Worm (Caenorhabditis elegans) whole organism, L4 larva: ENCODE data around the gene nhr-76.

ENCODE experiments used
- fkh-10 ChIP-seq: fragments of 150-350 bp; optimal IDR thresholded peaks from 2 replicates; lab custom pipeline; 2014; ENCODE audit warnings: missing biosample characterization, missing genetic modification reagents, missing genetic modification characterization
- hlh-30 ChIP-seq: sonication (generic microtip); optimal IDR thresholded peaks from 2 replicates; lab custom pipeline; 2017; ENCODE audit warnings: antibody characterized with exemption, mild to moderate bottlenecking, missing genetic modification characterization, missing compliant biosample characterization; ENCODE audit not compliant: insufficient read depth
- tag-97 ChIP-seq: fragments of 200-800 bp; sonication (Bioruptor generic); IDR thresholded peaks from 2 replicates; pipeline ENCODE4 v1.3.6; 2022; ENCODE audit warnings: missing genetic modification characterization, missing compliant biosample characterization
- unc-62 ChIP-seq, 3 experiments: fragments of 150-350 bp in 1 of 3; sonication (generic microtip); optimal IDR thresholded peaks in 2 of 3; peaks in 1 of 3; 1 replicate in 1 of 3; 2 replicates in 2 of 3; lab custom pipeline; 2014 to 2017; ENCODE audit warnings: missing biosample characterization in 3 of 3, missing genetic modification characterization in 3 of 3, missing genetic modification reagents in 3 of 3, missing genotype in 1 of 3

DNA sequence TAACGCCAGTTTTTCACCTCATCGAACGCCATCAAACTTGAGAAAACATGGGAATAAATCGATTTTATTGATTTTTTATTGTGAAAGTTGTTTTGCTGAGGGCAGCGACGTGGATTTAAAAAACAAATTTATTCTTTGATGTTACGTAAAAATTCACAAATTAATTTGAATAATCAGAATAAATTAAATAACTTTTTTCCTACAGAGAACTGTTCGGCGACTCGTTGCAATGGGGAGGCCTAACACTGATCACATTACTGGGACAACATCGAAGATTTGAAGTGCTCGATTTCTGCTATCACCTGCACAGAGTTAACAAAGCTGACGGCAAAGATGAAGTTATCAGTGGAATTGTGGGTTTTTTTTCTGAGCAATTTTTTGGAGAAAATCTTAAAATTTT, 45.2 kb upstream of the nhr-76 start, which contains the start of gene F56A11.6:
- TF ChIP-seq tag-97 (GFP tag; lab: Robert Waterston, UW) (no peak), hlh-30 (tag; lab: Kevin White, UChicago) (no peak), unc-62 (GFP tag; optimal IDR thresholded peaks at IDR 0.05 in 1 of 2; lab: Kevin White, UChicago) (no peak), unc-62 (tag; optimal IDR thresholded peaks at IDR 0.05; lab: Kevin White, UChicago) (no peak), fkh-10 (GFP tag; lab: Kevin White, UChicago) (no peak)
